Fruit fly (Drosophila melanogaster): ENCODE measurements around the gene Etfb.

The Etfb gene

DNA sequence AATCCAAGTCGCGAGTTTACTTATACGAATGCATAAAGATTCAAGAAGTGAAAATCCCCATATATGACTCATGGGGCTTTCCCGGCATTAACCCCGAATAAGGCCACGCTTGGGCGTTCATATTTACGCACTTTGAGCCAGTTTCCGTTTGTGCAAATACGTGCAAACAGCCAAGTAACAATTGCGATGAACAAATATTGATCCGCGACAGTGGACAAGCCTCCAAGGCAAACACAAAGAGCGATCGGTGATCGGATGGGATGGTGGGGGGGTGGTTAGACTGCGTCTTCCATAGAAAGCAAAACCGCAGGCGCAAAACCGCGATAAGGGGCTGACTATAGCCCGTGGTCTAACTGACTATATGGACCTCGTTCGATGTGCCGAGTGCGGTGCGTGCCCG, 45.5 kb downstream of the Etfb start:
- TF ChIP-seq foxo (GFP tag; optimal IDR thresholded peaks at IDR 0.05) (no peak), Rel (GFP tag; optimal IDR thresholded peaks at IDR 0.05) (no peak), Rel (tag; optimal IDR thresholded peaks at IDR 0.05) (peak; percentile 63), rgr (GFP tag; optimal IDR thresholded peaks at IDR 0.05) (peak; percentile 15), Dfd (GFP tag; optimal IDR thresholded peaks at IDR 0.05) (no peak)

DNA sequence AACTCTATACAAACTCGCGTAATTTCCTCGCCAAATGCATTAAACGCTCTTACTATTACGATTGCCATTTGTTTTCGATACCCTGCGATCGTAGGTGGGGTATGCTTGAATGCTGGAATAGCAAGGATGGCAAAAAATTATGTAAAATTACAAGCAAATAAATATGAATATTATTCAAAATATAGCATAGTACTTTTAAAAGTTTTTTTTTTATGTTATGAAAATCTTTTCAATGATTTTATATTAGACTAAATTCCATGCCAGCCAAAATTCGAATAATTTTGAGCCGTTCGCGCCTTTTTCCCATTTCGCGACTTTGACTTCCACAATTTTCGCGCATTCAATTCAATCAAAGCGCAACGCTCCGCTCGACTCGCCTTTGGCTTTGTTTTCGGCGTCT, 46.6 kb downstream of the Etfb start:
- TF ChIP-seq CG9705 (GFP tag; optimal IDR thresholded peaks at IDR 0.05) (no peak), Jra (GFP tag; optimal IDR thresholded peaks at IDR 0.05) (no peak), HLH106 (tag; optimal IDR thresholded peaks at IDR 0.05) (no peak), usp (GFP tag; optimal IDR thresholded peaks at IDR 0.05) (no peak), Abd-B (GFP tag; optimal IDR thresholded peaks at IDR 0.05) (no peak), rgr (GFP tag; optimal IDR thresholded peaks at IDR 0.05) (no peak), OdsH (GFP tag; optimal IDR thresholded peaks at IDR 0.05) (no peak), CrebA (GFP tag; optimal IDR thresholded peaks at IDR 0.05; ENCODE audit: borderline replicate concordance) (no peak), tai (GFP tag; optimal IDR thresholded peaks at IDR 0.05) (no peak), dmrt93B (GFP tag; optimal IDR thresholded peaks at IDR 0.05) (no peak), GATAd (GFP tag; optimal IDR thresholded peaks at IDR 0.05) (no peak), fru (GFP tag; optimal IDR thresholded peaks at IDR 0.05) (no peak), Dfd (GFP tag; optimal IDR thresholded peaks at IDR 0.05) (no peak), lola (GFP tag; optimal IDR thresholded peaks at IDR 0.05) (no peak), brk (GFP tag; optimal IDR thresholded peaks at IDR 0.05) (no peak), dsf (GFP tag; optimal IDR thresholded peaks at IDR 0.05; ENCODE audit: borderline replicate concordance) (no peak), psq (GFP tag; optimal IDR thresholded peaks at IDR 0.05) (no peak), Dif (GFP tag; optimal IDR thresholded peaks at IDR 0.05; ENCODE audit: partially characterized antibody) (no peak)

DNA sequence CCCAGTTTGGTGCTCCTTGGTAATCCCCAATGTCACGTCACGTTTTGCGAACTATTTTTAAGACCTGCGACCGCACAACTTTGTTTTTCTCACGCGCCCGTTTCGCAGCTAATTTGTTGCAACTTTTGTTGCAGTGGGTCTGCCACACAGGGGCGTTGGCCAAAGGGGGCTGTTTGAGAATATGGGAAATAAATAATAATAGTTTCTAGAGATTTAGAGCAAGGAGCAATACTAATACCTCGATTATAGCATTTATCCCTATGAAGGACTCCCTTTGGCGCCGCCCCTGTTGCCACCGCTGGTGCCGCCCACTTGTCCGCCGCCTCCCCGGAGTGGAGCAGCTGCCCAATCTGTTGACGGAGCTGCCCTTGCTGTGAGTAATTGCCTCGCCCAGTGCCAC, 47.5 kb downstream of the Etfb start:
- TF ChIP-seq woc (GFP tag; optimal IDR thresholded peaks at IDR 0.05) = no peak
- TF ChIP-seq foxo (GFP tag; optimal IDR thresholded peaks at IDR 0.05) = peak in 1 of 2 experiments; percentile 1

Measured in whole organism, wandering third instar larva.